Worm (Caenorhabditis elegans) whole organism, young adult: ENCODE results near the gene pptr-1.
A peak's percentile ranks its signal among the peaks of the same experiment; 100 is the strongest.

Experiments
- B0035.1 ChIP-seq: sonication (generic microtip); optimal IDR thresholded peaks from 2 replicates; lab custom pipeline; 2016; ENCODE audit warnings: missing genetic modification characterization, mild to moderate bottlenecking, missing compliant biosample characterization, missing genotype, missing genetic modification reagents
- B0261.1 ChIP-seq: sonication (generic microtip); optimal IDR thresholded peaks from 2 replicates; lab custom pipeline; 2016; ENCODE audit warnings: mild to moderate bottlenecking, missing genetic modification characterization, moderate library complexity, missing compliant biosample characterization
- D2030.7 ChIP-seq: fragments of 200-800 bp; sonication (Bioruptor generic); IDR thresholded peaks from 2 replicates; pipeline ENCODE4 v1.3.6; 2022; ENCODE audit warnings: missing genetic modification reagents, missing genetic modification characterization, missing compliant biosample characterization
- F22D6.2 ChIP-seq: sonication (generic microtip); optimal IDR thresholded peaks from 2 replicates; lab custom pipeline; 2016; ENCODE audit warnings: mild to moderate bottlenecking, missing genetic modification characterization, missing compliant biosample characterization
- F23B12.7 ChIP-seq: sonication (generic microtip); optimal IDR thresholded peaks from 2 replicates; lab custom pipeline; 2017; ENCODE audit warnings: missing genetic modification characterization, mild to moderate bottlenecking, missing compliant biosample characterization, antibody characterized with exemption, moderate library complexity; ENCODE audit not compliant: insufficient read depth
- F52B5.7 ChIP-seq: sonication (generic microtip); optimal IDR thresholded peaks from 2 replicates; lab custom pipeline; 2016; ENCODE audit warnings: mild to moderate bottlenecking, missing genetic modification characterization, missing compliant biosample characterization
- K11D2.4 ChIP-seq: fragments of 200-800 bp; sonication (Bioruptor generic); IDR thresholded peaks from 2 replicates; pipeline ENCODE4 v1.3.6; 2022; ENCODE audit warnings: missing genetic modification reagents, missing genetic modification characterization, missing compliant biosample characterization
- K12H6.12 ChIP-seq: fragments of 200-800 bp; sonication (Bioruptor generic); optimal IDR thresholded peaks from 2 replicates; lab custom pipeline; 2018; ENCODE audit warnings: mild to moderate bottlenecking, missing genetic modification characterization, missing compliant biosample characterization
- T26A5.8 ChIP-seq: sonication (generic microtip); optimal IDR thresholded peaks from 2 replicates; lab custom pipeline; 2016; ENCODE audit warnings: missing genetic modification characterization, missing compliant biosample characterization
- Y53F4B.3 ChIP-seq: fragments of 200-800 bp; sonication (Bioruptor generic); IDR thresholded peaks from 2 replicates; pipeline ENCODE4 v1.3.6; 2022; ENCODE audit warnings: missing genetic modification reagents, missing genetic modification characterization, missing compliant biosample characterization
- Y53G8AR.9 ChIP-seq: fragments of 200-800 bp; sonication (Bioruptor generic); conservative IDR thresholded peaks from 2 replicates; pipeline ENCODE4 v1.3.6; 2022; ENCODE audit warnings: missing genetic modification reagents, missing genetic modification characterization, missing compliant biosample characterization
- Y67H2A.10 ChIP-seq: fragments of 200-800 bp; sonication (Bioruptor generic); conservative IDR thresholded peaks from 2 replicates; pipeline ENCODE4 v1.3.6; 2022; ENCODE audit warnings: missing genetic modification reagents, missing genetic modification characterization, missing compliant biosample characterization
- ama-1 ChIP-seq, 3 experiments: fragments of 150-350 bp in 1 of 3; sonication (generic microtip) in 2 of 3; optimal IDR thresholded peaks; 2 replicates each; lab custom pipeline; 2014 to 2018; ENCODE audit warnings: missing biosample characterization in 2 of 3, missing genetic modification characterization in 2 of 3, missing genetic modification reagents in 2 of 3
- attf-5 ChIP-seq: fragments of 200-800 bp; sonication (Bioruptor generic); optimal IDR thresholded peaks from 2 replicates; lab custom pipeline; 2018; ENCODE audit warnings: mild to moderate bottlenecking, missing genetic modification characterization, missing compliant biosample characterization
- attf-6 ChIP-seq: fragments of 200-800 bp; sonication (Bioruptor generic); IDR thresholded peaks from 2 replicates; pipeline ENCODE4 v1.3.6; 2022; ENCODE audit warnings: missing genetic modification reagents, missing genetic modification characterization, missing compliant biosample characterization
- bed-1 ChIP-seq: fragments of 200-800 bp; sonication (Bioruptor generic); IDR thresholded peaks from 2 replicates; pipeline ENCODE4 v1.3.6; 2022; ENCODE audit warnings: missing genetic modification reagents, missing genetic modification characterization, missing compliant biosample characterization
- bed-2 ChIP-seq: fragments of 200-800 bp; sonication (Bioruptor generic); IDR thresholded peaks from 2 replicates; pipeline ENCODE4 v1.3.6; 2022; ENCODE audit warnings: missing genetic modification reagents, missing genetic modification characterization, missing compliant biosample characterization
- ceh-40 ChIP-seq: fragments of 200-800 bp; sonication (Bioruptor generic); IDR thresholded peaks from 2 replicates; pipeline ENCODE4 v1.3.6; 2022; ENCODE audit warnings: missing genetic modification characterization, missing compliant biosample characterization
- ceh-79 ChIP-seq: sonication (generic microtip); optimal IDR thresholded peaks from 2 replicates; lab custom pipeline; 2017; ENCODE audit warnings: mild to moderate bottlenecking, missing genetic modification characterization, missing compliant biosample characterization
- ceh-91 ChIP-seq: fragments of 200-800 bp; sonication (Bioruptor generic); IDR thresholded peaks from 2 replicates; pipeline ENCODE4 v1.3.6; 2022; ENCODE audit warnings: missing genetic modification reagents, missing genetic modification characterization, missing compliant biosample characterization
- chd-7 ChIP-seq: sonication (generic microtip); optimal IDR thresholded peaks from 2 replicates; lab custom pipeline; 2016; ENCODE audit warnings: mild to moderate bottlenecking, missing genetic modification characterization, moderate library complexity, missing compliant biosample characterization
- dpff-1 ChIP-seq: sonication (generic microtip); optimal IDR thresholded peaks from 2 replicates; lab custom pipeline; 2017; ENCODE audit warnings: mild to moderate bottlenecking, missing genetic modification characterization, missing compliant biosample characterization
- egl-44 ChIP-seq: fragments of 200-800 bp; sonication (Bioruptor generic); IDR thresholded peaks from 2 replicates; pipeline ENCODE4 v1.3.6; 2022; ENCODE audit warnings: missing genetic modification reagents, missing genetic modification characterization, missing compliant biosample characterization
- egrh-3 ChIP-seq: fragments of 200-800 bp; sonication (Bioruptor generic); IDR thresholded peaks from 2 replicates; pipeline ENCODE4 v1.3.6; 2022; ENCODE audit warnings: missing genetic modification reagents, missing genetic modification characterization, missing compliant biosample characterization
- ets-4 ChIP-seq: fragments of 200-800 bp; sonication (Bioruptor generic); optimal IDR thresholded peaks from 2 replicates; lab custom pipeline; 2018; ENCODE audit warnings: mild to moderate bottlenecking, missing genetic modification characterization, missing compliant biosample characterization
- fkh-3 ChIP-seq: sonication (generic microtip); optimal IDR thresholded peaks from 2 replicates; lab custom pipeline; 2016; ENCODE audit warnings: mild to moderate bottlenecking, missing genetic modification characterization, missing compliant biosample characterization
- hmg-20 ChIP-seq: fragments of 200-800 bp; sonication (Bioruptor generic); IDR thresholded peaks from 2 replicates; pipeline ENCODE4 v1.3.6; 2022; ENCODE audit warnings: missing genetic modification reagents, missing genetic modification characterization, missing compliant biosample characterization
- hrde-1 ChIP-seq: sonication (generic microtip); optimal IDR thresholded peaks from 2 replicates; lab custom pipeline; 2016; ENCODE audit warnings: missing genetic modification characterization, mild to moderate bottlenecking, missing compliant biosample characterization, moderate library complexity, missing genotype, missing genetic modification reagents, borderline replicate concordance
- hsf-1 ChIP-seq: fragments of 200-800 bp; sonication (Bioruptor generic); IDR thresholded peaks from 2 replicates; pipeline ENCODE4 v1.3.6; 2022; ENCODE audit warnings: missing genetic modification reagents, missing genetic modification characterization, missing compliant biosample characterization
- lin-26 ChIP-seq: fragments of 200-800 bp; sonication (Bioruptor generic); IDR thresholded peaks from 2 replicates; pipeline ENCODE4 v1.3.6; 2022; ENCODE audit warnings: missing genetic modification reagents, missing genetic modification characterization, missing compliant biosample characterization
- lsy-27 ChIP-seq: sonication (generic microtip); optimal IDR thresholded peaks from 2 replicates; lab custom pipeline; 2017; ENCODE audit warnings: missing genetic modification characterization, mild to moderate bottlenecking, missing compliant biosample characterization, antibody characterized with exemption, missing genotype, borderline replicate concordance; ENCODE audit not compliant: insufficient read depth
- madf-3 ChIP-seq: fragments of 200-800 bp; sonication (Bioruptor generic); IDR thresholded peaks from 2 replicates; pipeline ENCODE4 v1.3.6; 2022; ENCODE audit warnings: missing genetic modification reagents, missing genetic modification characterization, missing compliant biosample characterization
- mxl-1 ChIP-seq: sonication (generic microtip); optimal IDR thresholded peaks from 2 replicates; lab custom pipeline; 2016; ENCODE audit warnings: missing genetic modification characterization, missing compliant biosample characterization
- nfya-2 ChIP-seq: fragments of 200-800 bp; sonication (Bioruptor generic); IDR thresholded peaks from 2 replicates; pipeline ENCODE4 v1.3.6; 2022; ENCODE audit warnings: missing genetic modification reagents, missing genetic modification characterization, missing compliant biosample characterization
- nhr-179 ChIP-seq: sonication (generic microtip); optimal IDR thresholded peaks from 2 replicates; lab custom pipeline; 2016; ENCODE audit warnings: mild to moderate bottlenecking, missing genetic modification characterization, missing compliant biosample characterization
- nhr-90 ChIP-seq: sonication (generic microtip); optimal IDR thresholded peaks from 2 replicates; lab custom pipeline; 2016; ENCODE audit warnings: missing genotype, mild to moderate bottlenecking, missing genetic modification characterization, missing compliant biosample characterization
- rpc-1 ChIP-seq, 2 experiments: fragments of 150-350 bp in 1 of 2; sonication (generic microtip) in 1 of 2; optimal IDR thresholded peaks; 2 replicates each; lab custom pipeline; 2014 to 2018; ENCODE audit warnings: missing biosample characterization in 1 of 2, missing genetic modification characterization in 1 of 2, missing genetic modification reagents in 1 of 2, missing genotype in 1 of 2
- sdz-38 ChIP-seq: sonication (generic microtip); optimal IDR thresholded peaks from 2 replicates; lab custom pipeline; 2016; ENCODE audit warnings: missing genotype, missing genetic modification characterization, missing compliant biosample characterization
- snpc-1.3 ChIP-seq: sonication (generic microtip); optimal IDR thresholded peaks from 2 replicates; lab custom pipeline; 2017; ENCODE audit warnings: missing genetic modification characterization, mild to moderate bottlenecking, missing compliant biosample characterization, antibody characterized with exemption, moderate library complexity, missing genotype, missing genetic modification reagents; ENCODE audit not compliant: insufficient read depth
- tlf-1 ChIP-seq: fragments of 200-800 bp; sonication (Bioruptor generic); optimal IDR thresholded peaks from 2 replicates; lab custom pipeline; 2018; ENCODE audit warnings: mild to moderate bottlenecking, missing genetic modification characterization, missing compliant biosample characterization
- zfh-2 ChIP-seq: fragments of 200-800 bp; sonication (Bioruptor generic); conservative IDR thresholded peaks from 2 replicates; pipeline ENCODE4 v1.3.6; 2022; ENCODE audit warnings: missing genetic modification reagents, missing genetic modification characterization, missing compliant biosample characterization
- zim-3 ChIP-seq: sonication (generic microtip); optimal IDR thresholded peaks from 2 replicates; lab custom pipeline; 2017; ENCODE audit warnings: mild to moderate bottlenecking, missing genetic modification characterization, moderate library complexity, missing compliant biosample characterization
- ztf-18 ChIP-seq: sonication (generic microtip); optimal IDR thresholded peaks from 2 replicates; lab custom pipeline; 2016; ENCODE audit warnings: missing genotype, mild to moderate bottlenecking, missing genetic modification characterization, missing compliant biosample characterization
- ztf-3 ChIP-seq: fragments of 200-800 bp; sonication (Bioruptor generic); optimal IDR thresholded peaks from 2 replicates; lab custom pipeline; 2018; ENCODE audit warnings: mild to moderate bottlenecking, missing genetic modification characterization, missing compliant biosample characterization
- ztf-6 ChIP-seq: fragments of 200-800 bp; sonication (Bioruptor generic); IDR thresholded peaks from 2 replicates; pipeline ENCODE4 v1.3.6; 2022; ENCODE audit warnings: missing genetic modification reagents, missing genetic modification characterization, missing compliant biosample characterization

Gene pptr-1

DNA sequence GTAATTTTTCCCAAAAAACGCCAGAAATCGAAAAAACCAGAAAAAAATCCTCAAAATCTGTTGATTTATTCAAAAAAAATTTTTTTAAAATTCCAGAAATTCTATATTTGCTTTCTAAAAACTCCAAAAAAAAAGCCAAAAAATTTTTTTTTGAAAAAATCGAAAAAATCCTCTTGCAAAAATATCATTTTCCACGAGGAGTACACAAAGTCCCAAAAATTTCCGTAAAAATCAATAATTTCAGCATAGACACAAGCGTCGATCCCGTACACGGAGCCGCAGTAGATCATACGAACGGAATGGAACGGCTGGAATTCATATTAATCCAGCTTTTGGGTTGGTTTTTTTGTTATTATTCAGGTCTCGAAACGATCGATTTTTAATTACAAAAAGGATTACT, 10.8 kb downstream of the pptr-1 start:
- TF ChIP-seq F23B12.7 (tag; lab: Kevin White, UChicago): no peak

DNA sequence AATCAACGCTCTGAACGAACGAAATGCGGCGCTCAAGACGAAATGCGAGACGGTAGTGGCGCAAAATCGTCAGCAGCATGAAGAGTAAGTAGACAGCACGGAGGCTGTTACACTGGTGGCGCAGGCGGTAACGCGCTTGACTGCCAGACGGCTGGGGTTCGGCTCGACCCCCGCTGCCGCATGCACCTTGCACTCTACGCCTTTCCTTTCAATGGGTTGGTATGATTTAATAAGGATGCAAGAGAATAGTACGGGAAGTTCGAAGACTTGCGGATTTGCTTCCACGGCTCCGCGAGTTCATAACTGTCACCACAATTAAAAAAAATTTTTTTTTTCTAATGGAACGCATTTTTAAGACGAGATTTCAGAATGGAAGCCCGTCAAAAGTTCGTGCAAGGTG, 12.7 kb downstream of the pptr-1 start:
- TF ChIP-seq bed-1 (GFP tag; lab: Robert Waterston, UW): 0 out of 2 replicates have a peak, but pooled peaks have one; percentile 54
- no peak for TF ChIP-seq ceh-40 (GFP tag; lab: Robert Waterston, UW)
- TF ChIP-seq bed-2 (GFP tag; lab: Robert Waterston, UW): 0 out of 2 replicates have a peak, but pooled peaks have one; percentile 60
- TF ChIP-seq lin-26 (GFP tag; lab: Robert Waterston, UW): peak; percentile 93
- 0 out of 2 replicates have a peak, but pooled peaks have one; percentile 46 for TF ChIP-seq hsf-1 (GFP tag; lab: Robert Waterston, UW)
- TF ChIP-seq nhr-90: peak; percentile 95
- peak; percentile 49; the same call in 1 of the 2 replicates for TF ChIP-seq ztf-6
- peak; percentile 23 for TF ChIP-seq ztf-3 (GFP tag; lab: Kevin White, UChicago)
- peak; percentile 59 for TF ChIP-seq lsy-27 (tag; lab: Kevin White, UChicago)
- no peak for TF ChIP-seq sdz-38 (tag; lab: Kevin White, UChicago)
- 0 out of 2 replicates have a peak, but pooled peaks have one; percentile 24 for TF ChIP-seq Y53F4B.3
- peak; percentile 88 for TF ChIP-seq fkh-3 (tag; lab: Kevin White, UChicago)
- peak; percentile 83 for TF ChIP-seq attf-5 (GFP tag; lab: Kevin White, UChicago)
- TF ChIP-seq ama-1 (optimal IDR thresholded peaks at IDR 0.05; lab: Kevin White, UChicago): no peak
- peak; percentile 51 to 59 for TF ChIP-seq ama-1 (GFP tag; optimal IDR thresholded peaks at IDR 0.05; lab: Kevin White, UChicago)
- TF ChIP-seq egl-44 (GFP tag; lab: Robert Waterston, UW): peak; percentile 92
- peak; percentile 77 for TF ChIP-seq dpff-1
- TF ChIP-seq attf-6 (GFP tag; lab: Robert Waterston, UW): peak; percentile 88
- TF ChIP-seq tlf-1 (GFP tag; lab: Kevin White, UChicago): peak; percentile 40
- peak; percentile 94 for TF ChIP-seq mxl-1
- peak; percentile 69; the same call in 1 of the 2 replicates for TF ChIP-seq madf-3 (GFP tag; lab: Robert Waterston, UW)
- TF ChIP-seq zfh-2: peak; percentile 96
- peak; percentile 84 for TF ChIP-seq snpc-1.3
- TF ChIP-seq hmg-20: peak; percentile 84
- peak; percentile 90 for TF ChIP-seq ceh-79 (tag; lab: Kevin White, UChicago)
- TF ChIP-seq F52B5.7 (tag; lab: Kevin White, UChicago): peak; percentile 92
- peak; percentile 82 for TF ChIP-seq egrh-3 (GFP tag; lab: Robert Waterston, UW)
- TF ChIP-seq B0261.1 (tag; lab: Kevin White, UChicago): peak; percentile 94
- TF ChIP-seq nhr-179 (tag; lab: Kevin White, UChicago): peak; percentile 44
- peak; percentile 84 for TF ChIP-seq chd-7 (tag; lab: Kevin White, UChicago)
- peak; percentile 27 for TF ChIP-seq F22D6.2
- peak; percentile 89 for TF ChIP-seq D2030.7 (GFP tag; lab: Robert Waterston, UW)
- TF ChIP-seq rpc-1 (optimal IDR thresholded peaks at IDR 0.05; lab: Kevin White, UChicago): peak; percentile 92
- peak; percentile 88 for TF ChIP-seq rpc-1 (tag; optimal IDR thresholded peaks at IDR 0.05; lab: Kevin White, UChicago)
- TF ChIP-seq B0035.1 (tag; lab: Kevin White, UChicago): peak; percentile 69
- peak; percentile 83 for TF ChIP-seq Y53G8AR.9
- TF ChIP-seq ztf-18 (tag; lab: Kevin White, UChicago): peak; percentile 76
- TF ChIP-seq K11D2.4 (GFP tag; lab: Robert Waterston, UW): peak; percentile 73
- TF ChIP-seq hrde-1 (tag; lab: Kevin White, UChicago): peak; percentile 89
- TF ChIP-seq zim-3 (tag; lab: Kevin White, UChicago): peak; percentile 83
- 0 out of 2 replicates have a peak, but pooled peaks have one; percentile 42 for TF ChIP-seq nfya-2 (GFP tag; lab: Robert Waterston, UW)
- peak; percentile 85 for TF ChIP-seq T26A5.8 (tag; lab: Kevin White, UChicago)
- no peak for TF ChIP-seq Y67H2A.10 (GFP tag; lab: Robert Waterston, UW)
- TF ChIP-seq ets-4: peak; percentile 71
- peak; percentile 61 for TF ChIP-seq K12H6.12
- TF ChIP-seq ceh-91 (GFP tag; lab: Robert Waterston, UW): 0 out of 2 replicates have a peak, but pooled peaks have one; percentile 52
